Worm (Caenorhabditis elegans): ENCODE data around the gene nhr-60.

- TF ChIP-seq nhr-71 (tag; optimal IDR thresholded peaks at IDR 0.05): no peak
- TF ChIP-seq nhr-76 (tag; optimal IDR thresholded peaks at IDR 0.05): no peak
- no peak for TF ChIP-seq lin-35 (GFP tag; optimal IDR thresholded peaks at IDR 0.05)
These were observed 21.0 kb downstream of the nhr-60 start, which contains the start of gene str-43 for ce11 chrV:15752049-15752448.

Measured in whole organism, L1 larva.